Worm (Caenorhabditis elegans): ENCODE measurements around the gene T23G5.3.

DNA sequence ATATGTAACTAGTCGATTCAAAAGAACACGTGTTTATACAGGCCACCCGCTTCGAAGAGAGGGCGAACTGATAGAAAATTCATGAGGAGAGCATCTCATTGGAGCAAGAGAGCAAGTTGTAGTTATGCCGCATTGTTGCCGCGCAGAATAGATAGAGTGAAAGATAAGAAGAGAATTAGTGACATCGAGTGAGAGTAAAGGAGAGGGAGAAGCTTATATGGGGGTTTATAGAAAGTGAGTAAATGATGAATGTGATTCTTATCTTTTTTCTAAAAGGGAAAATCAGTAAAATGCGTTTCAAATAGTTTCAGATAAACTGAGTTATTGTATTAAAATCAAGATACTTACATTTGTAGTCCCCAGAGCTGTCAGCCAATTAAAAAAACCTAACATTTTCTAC is 39.1 kb upstream of the T23G5.3 start:
- no peak for TF ChIP-seq nhr-76 (tag; optimal IDR thresholded peaks at IDR 0.05)
- TF ChIP-seq grh-1 (GFP tag; IDR thresholded peaks at IDR 0.05), result no peak
- no peak for TF ChIP-seq lin-35 (GFP tag; optimal IDR thresholded peaks at IDR 0.05)
- no peak for TF ChIP-seq lin-13 (GFP tag; optimal IDR thresholded peaks at IDR 0.05)
- no peak for TF ChIP-seq ets-5 (GFP tag; IDR thresholded peaks at IDR 0.05)
- TF ChIP-seq ama-1 (optimal IDR thresholded peaks at IDR 0.05), result no peak
- no peak for TF ChIP-seq nhr-11 (tag; optimal IDR thresholded peaks at IDR 0.05)
- no peak for TF ChIP-seq ceh-8 (GFP tag; optimal IDR thresholded peaks at IDR 0.05)
- no peak for TF ChIP-seq vab-15 (tag; optimal IDR thresholded peaks at IDR 0.05)
- no peak for TF ChIP-seq jun-1 (tag; optimal IDR thresholded peaks at IDR 0.05)
- TF ChIP-seq fkh-10 (GFP tag; optimal IDR thresholded peaks at IDR 0.05), result no peak
